Fruit fly (Drosophila melanogaster) whole organism, embryonic: Measurements from ENCODE around the gene pck.

Experiments used
- Asciz ChIP-seq: fragments of 200-800 bp; sonication (Bioruptor generic); optimal IDR thresholded peaks from 2 replicates; lab custom pipeline; 2017; ENCODE audit warnings: missing biosample characterization, mild to moderate bottlenecking, missing genetic modification characterization, missing genetic modification reagents
- Blimp-1 ChIP-seq: fragments of 200-800 bp; sonication (Bioruptor generic); optimal IDR thresholded peaks from 3 replicates; lab custom pipeline; 2018; ENCODE audit warnings: missing biosample characterization, missing genetic modification characterization, mild to moderate bottlenecking, moderate library complexity, missing genetic modification reagents
- Bteb2 ChIP-seq: fragments of 200-800 bp; sonication (Bioruptor generic); optimal IDR thresholded peaks from 2 replicates; lab custom pipeline; 2016; ENCODE audit warnings: missing biosample characterization, missing genetic modification characterization
- CG10267 ChIP-seq: fragments of 200-800 bp; sonication (Bioruptor generic); optimal IDR thresholded peaks from 2 replicates; lab custom pipeline; 2018; ENCODE audit warnings: missing biosample characterization, mild to moderate bottlenecking, missing genetic modification characterization, moderate library complexity
- CG11723 ChIP-seq: fragments of 200-800 bp; sonication (Bioruptor generic); optimal IDR thresholded peaks from 2 replicates; lab custom pipeline; 2017; ENCODE audit warnings: missing biosample characterization, mild to moderate bottlenecking, missing genetic modification characterization
- CG12155 ChIP-seq: fragments of 200-800 bp; sonication (Bioruptor generic); optimal IDR thresholded peaks from 3 replicates; lab custom pipeline; 2016; ENCODE audit warnings: missing biosample characterization, missing genetic modification characterization
- CG14050 ChIP-seq: fragments of 200-800 bp; sonication (Bioruptor generic); IDR thresholded peaks from 3 replicates; pipeline ENCODE4 v1.3.6; 2022; ENCODE audit warnings: missing biosample characterization, missing genetic modification characterization
- CG14667 ChIP-seq: fragments of 200-800 bp; sonication (Bioruptor generic); IDR thresholded peaks from 2 replicates; pipeline ENCODE4 v1.3.6; 2022; ENCODE audit warnings: missing biosample characterization, missing genetic modification characterization
- CG14860 ChIP-seq: fragments of 200-800 bp; sonication (Bioruptor generic); IDR thresholded peaks from 3 replicates; pipeline ENCODE4 v1.3.6; 2022; ENCODE audit warnings: missing biosample characterization, missing genetic modification characterization; ENCODE audit not compliant: partially characterized antibody
- CG15514 ChIP-seq: fragments of 200-800 bp; sonication (Bioruptor generic); optimal IDR thresholded peaks from 3 replicates; lab custom pipeline; 2017; ENCODE audit warnings: missing biosample characterization, missing genetic modification characterization, mild to moderate bottlenecking, moderate library complexity, missing genetic modification reagents
- CG15601 ChIP-seq: fragments of 200-800 bp; sonication (Bioruptor generic); optimal IDR thresholded peaks from 3 replicates; lab custom pipeline; 2019; ENCODE audit warnings: missing biosample characterization, mild to moderate bottlenecking, missing genetic modification characterization, moderate library complexity
- CG17361 ChIP-seq: fragments of 200-800 bp; sonication (Bioruptor generic); IDR thresholded peaks from 3 replicates; pipeline ENCODE4 v1.3.6; 2022; ENCODE audit warnings: missing biosample characterization, missing genetic modification characterization
- CG2889 ChIP-seq: fragments of 200-800 bp; sonication (Bioruptor generic); IDR thresholded peaks from 3 replicates; pipeline ENCODE4 v1.3.6; 2022; ENCODE audit warnings: missing biosample characterization, missing genetic modification characterization
- CG30431 ChIP-seq: fragments of 200-800 bp; sonication (Bioruptor generic); optimal IDR thresholded peaks from 2 replicates; lab custom pipeline; 2017; ENCODE audit warnings: missing biosample characterization, missing genetic modification characterization
- CG31441 ChIP-seq: fragments of 200-800 bp; sonication (Bioruptor generic); IDR thresholded peaks from 2 replicates; pipeline ENCODE4 v1.3.6; 2022; ENCODE audit warnings: missing biosample characterization, missing genetic modification characterization
- CG32532 ChIP-seq: fragments of 200-800 bp; sonication (Bioruptor generic); IDR thresholded peaks from 2 replicates; pipeline ENCODE4 v1.3.6; 2022; ENCODE audit warnings: missing biosample characterization, missing genetic modification characterization
- CG5180 ChIP-seq: fragments of 200-800 bp; sonication (Bioruptor generic); optimal IDR thresholded peaks from 3 replicates; lab custom pipeline; 2017; ENCODE audit warnings: missing biosample characterization, missing genetic modification characterization, mild to moderate bottlenecking, moderate library complexity, missing genetic modification reagents
- CG5953 ChIP-seq: fragments of 200-800 bp; sonication (Bioruptor generic); IDR thresholded peaks from 2 replicates; pipeline ENCODE4 v1.3.6; 2022; ENCODE audit warnings: missing biosample characterization, missing genetic modification characterization
- CG8944 ChIP-seq: fragments of 200-800 bp; sonication (Bioruptor generic); optimal IDR thresholded peaks from 3 replicates; lab custom pipeline; 2016; ENCODE audit warnings: missing biosample characterization, missing genetic modification characterization
- D19A ChIP-seq: fragments of 200-800 bp; optimal IDR thresholded peaks from 3 replicates; lab custom pipeline; 2019; ENCODE audit warnings: missing biosample characterization, mild to moderate bottlenecking, missing genetic modification characterization, moderate library complexity
- D19B ChIP-seq: fragments of 200-800 bp; sonication (Bioruptor generic); optimal IDR thresholded peaks from 2 replicates; lab custom pipeline; 2017; ENCODE audit warnings: missing biosample characterization, mild to moderate bottlenecking, missing genetic modification characterization
- HLH4C ChIP-seq: fragments of 200-800 bp; sonication (Bioruptor generic); IDR thresholded peaks from 3 replicates; pipeline ENCODE4 v1.3.6; 2022; ENCODE audit warnings: missing biosample characterization, missing genetic modification characterization; ENCODE audit not compliant: partially characterized antibody
- Lpt ChIP-seq: fragments of >200 bp; optimal IDR thresholded peaks from 2 replicates; lab custom pipeline; 2018; ENCODE audit warnings: missing biosample characterization, missing genetic modification characterization
- Myb ChIP-seq: fragments of 200-800 bp; sonication (Bioruptor generic); optimal IDR thresholded peaks from 2 replicates; lab custom pipeline; 2016; ENCODE audit warnings: missing biosample characterization, missing genetic modification characterization
- Oaz ChIP-seq: fragments of 200-800 bp; sonication (Bioruptor generic); IDR thresholded peaks from 2 replicates; pipeline ENCODE4 v1.3.6; 2022; ENCODE audit warnings: missing biosample characterization, missing genetic modification characterization
- Side ChIP-seq: fragments of 200-800 bp; sonication (Bioruptor generic); optimal IDR thresholded peaks from 2 replicates; lab custom pipeline; 2016; ENCODE audit warnings: missing biosample characterization, missing genetic modification characterization
- Sox100B ChIP-seq: fragments of 200-800 bp; sonication (Bioruptor generic); optimal IDR thresholded peaks from 3 replicates; lab custom pipeline; 2018; ENCODE audit warnings: missing biosample characterization, mild to moderate bottlenecking, missing genetic modification characterization
- Spps ChIP-seq: fragments of 200-800 bp; sonication (Bioruptor generic); optimal IDR thresholded peaks from 2 replicates; lab custom pipeline; 2018; ENCODE audit warnings: missing biosample characterization, mild to moderate bottlenecking, missing genetic modification characterization
- Stat92E ChIP-seq, 3 experiments: fragments of >200 bp in 2 of 3; fragments of 200-800 bp in 1 of 3; sonication (Bioruptor generic) in 1 of 3; optimal IDR thresholded peaks; 2 replicates each; lab custom pipeline; 2017 to 2019; ENCODE audit warnings: missing biosample characterization in 3 of 3, missing genetic modification characterization in 3 of 3, mild to moderate bottlenecking in 1 of 3, moderate library complexity in 1 of 3
- TFAM ChIP-seq: fragments of 200-800 bp; sonication (Bioruptor generic); optimal IDR thresholded peaks from 2 replicates; lab custom pipeline; 2017; ENCODE audit warnings: missing biosample characterization, missing genetic modification characterization, inconsistent platforms
- ab ChIP-seq: fragments of 200-800 bp; sonication (Bioruptor generic); optimal IDR thresholded peaks from 2 replicates; lab custom pipeline; 2016; ENCODE audit warnings: missing biosample characterization, missing genetic modification characterization
- crp ChIP-seq, 2 experiments: fragments of 200-800 bp; sonication (Bioruptor generic); optimal IDR thresholded peaks; 2 replicates in 1 of 2; 3 replicates in 1 of 2; lab custom pipeline; 2017; ENCODE audit warnings: missing biosample characterization in 2 of 2, missing genetic modification characterization in 2 of 2, mild to moderate bottlenecking in 1 of 2, moderate library complexity in 1 of 2
- gce ChIP-seq: fragments of 200-800 bp; sonication (Bioruptor generic); IDR thresholded peaks from 3 replicates; pipeline ENCODE4 v1.3.6; 2022; ENCODE audit warnings: missing biosample characterization, missing genetic modification characterization
- gcm ChIP-seq: fragments of 200-800 bp; sonication (Bioruptor generic); optimal IDR thresholded peaks from 2 replicates; lab custom pipeline; 2019; ENCODE audit warnings: missing biosample characterization, mild to moderate bottlenecking, missing genetic modification characterization, moderate library complexity
- her ChIP-seq: fragments of 200-800 bp; sonication (Bioruptor generic); optimal IDR thresholded peaks from 2 replicates; lab custom pipeline; 2016; ENCODE audit warnings: missing biosample characterization, missing genetic modification characterization
- kni ChIP-seq: fragments of 200-800 bp; sonication (Bioruptor generic); optimal IDR thresholded peaks from 3 replicates; lab custom pipeline; 2017; ENCODE audit warnings: mild to moderate bottlenecking, missing biosample characterization, missing genetic modification reagents, missing genetic modification characterization
- lab ChIP-seq: fragments of 200-800 bp; sonication (Bioruptor generic); optimal IDR thresholded peaks from 3 replicates; lab custom pipeline; 2017; ENCODE audit warnings: missing biosample characterization, missing genetic modification characterization, mild to moderate bottlenecking, moderate library complexity, missing genetic modification reagents
- nau ChIP-seq: fragments of 200-800 bp; sonication (Bioruptor generic); optimal IDR thresholded peaks from 3 replicates; lab custom pipeline; 2017; ENCODE audit warnings: missing biosample characterization, mild to moderate bottlenecking, missing genetic modification characterization, missing genetic modification reagents
- pita ChIP-seq: fragments of 200-800 bp; sonication (Bioruptor generic); optimal IDR thresholded peaks from 2 replicates; lab custom pipeline; 2017; ENCODE audit warnings: missing biosample characterization, mild to moderate bottlenecking, missing genetic modification characterization
- prd ChIP-seq, 3 experiments: fragments of >200 bp in 2 of 3; fragments of 200-800 bp in 1 of 3; sonication (Bioruptor generic) in 1 of 3; optimal IDR thresholded peaks in 2 of 3; IDR thresholded peaks in 1 of 3; 2 replicates in 2 of 3; 3 replicates in 1 of 3; pipeline versions ENCODE4 v1.3.6 to Lab custom; 2017 to 2022; ENCODE audit warnings: missing biosample characterization in 1 of 3, missing genetic modification characterization in 1 of 3
- shn ChIP-seq: fragments of 200-800 bp; sonication (Bioruptor generic); optimal IDR thresholded peaks from 3 replicates; lab custom pipeline; 2016; ENCODE audit warnings: missing biosample characterization, missing genetic modification characterization
- sima ChIP-seq: fragments of 200-800 bp; sonication (Bioruptor generic); optimal IDR thresholded peaks from 2 replicates; lab custom pipeline; 2016; ENCODE audit warnings: missing biosample characterization, missing genetic modification characterization
- so ChIP-seq: fragments of 200-800 bp; sonication (Bioruptor generic); IDR thresholded peaks from 3 replicates; pipeline ENCODE4 v1.3.6; 2022; ENCODE audit warnings: missing biosample characterization, missing genetic modification characterization
- sqz ChIP-seq: fragments of 200-800 bp; sonication (Bioruptor generic); optimal IDR thresholded peaks from 3 replicates; lab custom pipeline; 2018; ENCODE audit warnings: missing biosample characterization, mild to moderate bottlenecking, missing genetic modification characterization
- tgo ChIP-seq: fragments of 200-800 bp; sonication (Bioruptor generic); IDR thresholded peaks from 3 replicates; pipeline ENCODE4 v1.3.6; 2022; ENCODE audit warnings: missing biosample characterization, missing genetic modification characterization
- tll ChIP-seq, 2 experiments: fragments of 200-800 bp in 1 of 2; fragments of >200 bp in 1 of 2; sonication (Bioruptor generic) in 1 of 2; optimal IDR thresholded peaks; 2 replicates each; lab custom pipeline; 2017 to 2019; ENCODE audit warnings: missing biosample characterization in 2 of 2, missing genetic modification characterization in 2 of 2, mild to moderate bottlenecking in 1 of 2, moderate library complexity in 1 of 2
- tx ChIP-seq: fragments of 200-800 bp; sonication (Bioruptor generic); optimal IDR thresholded peaks from 2 replicates; lab custom pipeline; 2016; ENCODE audit warnings: missing biosample characterization, missing genetic modification characterization
- usp ChIP-seq: fragments of >200 bp; optimal IDR thresholded peaks from 2 replicates; lab custom pipeline; 2017; ENCODE audit warnings: missing biosample characterization, missing genetic modification characterization
- yki ChIP-seq: fragments of >200 bp; optimal IDR thresholded peaks from 3 replicates; lab custom pipeline; 2018
- zf30C ChIP-seq: fragments of 200-800 bp; sonication (Bioruptor generic); optimal IDR thresholded peaks from 3 replicates; lab custom pipeline; 2018; ENCODE audit warnings: missing biosample characterization, mild to moderate bottlenecking, missing genetic modification characterization

Gene pck

DNA sequence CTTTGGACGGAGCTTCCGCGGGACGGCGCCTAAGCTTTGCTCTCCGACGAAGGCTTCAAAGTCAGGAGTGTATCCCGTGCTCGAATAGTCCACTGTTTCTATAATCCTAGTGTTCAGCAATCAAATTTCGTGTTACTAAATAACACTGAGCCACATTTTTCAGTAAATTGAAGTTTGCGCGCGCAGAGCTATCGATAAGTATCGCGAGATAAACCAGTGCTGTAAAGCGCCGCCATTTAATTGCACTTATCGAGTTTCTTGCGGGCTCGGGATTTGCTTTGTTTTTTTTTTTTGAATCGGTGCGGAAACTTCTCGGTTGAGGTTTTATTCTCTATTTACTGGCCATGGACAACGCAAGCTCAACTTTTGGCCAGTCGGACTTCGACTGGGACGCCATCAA lies 6.4 kb downstream of the pck start, which contains the start of the genes Rab27 and mei-38 (continued):
- TF ChIP-seq Oaz (GFP tag; lab: Robert Waterston, UW) (no peak), tgo (GFP tag; lab: Robert Waterston, UW) (no peak), nau (no peak), CG8944 (GFP tag; lab: Kevin White, UChicago) (no peak), Sox100B (GFP tag; lab: Kevin White, UChicago) (no peak), CG5180 (GFP tag; lab: Kevin White, UChicago) (no peak), Spps (tag; lab: Kevin White, UChicago) (no peak), CG10267 (tag; lab: Kevin White, UChicago) (peak; percentile 97), CG12155 (GFP tag; lab: Kevin White, UChicago) (peak; percentile 17), CG11723 (GFP tag; lab: Kevin White, UChicago) (no peak), yki (lab: Kevin White, UChicago) (no peak), sima (GFP tag; lab: Kevin White, UChicago) (no peak), pita (GFP tag; lab: Kevin White, UChicago) (no peak), D19B (GFP tag; lab: Kevin White, UChicago) (no peak), CG31441 (no peak), usp (GFP tag; lab: Kevin White, UChicago) (no peak), zf30C (GFP tag; lab: Kevin White, UChicago) (peak; percentile 40), Asciz (GFP tag; lab: Kevin White, UChicago) (no peak), CG30431 (GFP tag; lab: Kevin White, UChicago) (no peak), Blimp-1 (no peak), CG5953 (GFP tag; lab: Robert Waterston, UW) (no peak), Side (GFP tag; lab: Kevin White, UChicago) (peak; percentile 1), CG15601 (tag; lab: Kevin White, UChicago) (no peak), so (GFP tag; lab: Robert Waterston, UW) (no peak), Lpt (GFP tag; lab: Kevin White, UChicago) (no peak), Stat92E (GFP tag; optimal IDR thresholded peaks at IDR 0.05; lab: Kevin White, UChicago) (no peak), tll (GFP tag; optimal IDR thresholded peaks at IDR 0.05; lab: Kevin White, UChicago) (no peak), her (GFP tag; lab: Kevin White, UChicago) (peak; percentile 54), CG14667 (no peak), CG32532 (no peak), CG2889 (GFP tag; lab: Robert Waterston, UW) (no peak), D19A (tag; lab: Kevin White, UChicago) (no peak), CG17361 (GFP tag; lab: Robert Waterston, UW) (no peak), TFAM (GFP tag; lab: Kevin White, UChicago) (no peak), Bteb2 (GFP tag; lab: Kevin White, UChicago) (no peak), lab (peak; percentile 37), gce (GFP tag; lab: Robert Waterston, UW) (no peak), kni (no peak), CG14860 (no peak), HLH4C (GFP tag; lab: Robert Waterston, UW) (peak; percentile 62; the same call in 2 of the 3 replicates), sqz (GFP tag; lab: Kevin White, UChicago) (no peak), tx (GFP tag; lab: Kevin White, UChicago) (no peak), crp (GFP tag; optimal IDR thresholded peaks at IDR 0.05; lab: Kevin White, UChicago) (no peak), shn (GFP tag; lab: Kevin White, UChicago) (no peak), ab (GFP tag; lab: Kevin White, UChicago) (no peak), Myb (GFP tag; lab: Kevin White, UChicago) (peak; percentile 75), prd (optimal IDR thresholded peaks at IDR 0.05; lab: Kevin White, UChicago) (no peak), prd (GFP tag; IDR thresholded peaks at IDR 0.05; lab: Robert Waterston, UW) (0 out of 3 replicates have a peak, but pooled peaks have one; percentile 16), gcm (no peak), CG14050 (GFP tag; lab: Robert Waterston, UW) (no peak), CG15514 (GFP tag; lab: Kevin White, UChicago) (peak; percentile 62)
